Fruit fly (Drosophila melanogaster): ENCODE measurements around the gene CG9592.
A peak's percentile ranks its signal among the peaks of the same experiment; 100 is the strongest.

The CG9592 gene

DNA sequence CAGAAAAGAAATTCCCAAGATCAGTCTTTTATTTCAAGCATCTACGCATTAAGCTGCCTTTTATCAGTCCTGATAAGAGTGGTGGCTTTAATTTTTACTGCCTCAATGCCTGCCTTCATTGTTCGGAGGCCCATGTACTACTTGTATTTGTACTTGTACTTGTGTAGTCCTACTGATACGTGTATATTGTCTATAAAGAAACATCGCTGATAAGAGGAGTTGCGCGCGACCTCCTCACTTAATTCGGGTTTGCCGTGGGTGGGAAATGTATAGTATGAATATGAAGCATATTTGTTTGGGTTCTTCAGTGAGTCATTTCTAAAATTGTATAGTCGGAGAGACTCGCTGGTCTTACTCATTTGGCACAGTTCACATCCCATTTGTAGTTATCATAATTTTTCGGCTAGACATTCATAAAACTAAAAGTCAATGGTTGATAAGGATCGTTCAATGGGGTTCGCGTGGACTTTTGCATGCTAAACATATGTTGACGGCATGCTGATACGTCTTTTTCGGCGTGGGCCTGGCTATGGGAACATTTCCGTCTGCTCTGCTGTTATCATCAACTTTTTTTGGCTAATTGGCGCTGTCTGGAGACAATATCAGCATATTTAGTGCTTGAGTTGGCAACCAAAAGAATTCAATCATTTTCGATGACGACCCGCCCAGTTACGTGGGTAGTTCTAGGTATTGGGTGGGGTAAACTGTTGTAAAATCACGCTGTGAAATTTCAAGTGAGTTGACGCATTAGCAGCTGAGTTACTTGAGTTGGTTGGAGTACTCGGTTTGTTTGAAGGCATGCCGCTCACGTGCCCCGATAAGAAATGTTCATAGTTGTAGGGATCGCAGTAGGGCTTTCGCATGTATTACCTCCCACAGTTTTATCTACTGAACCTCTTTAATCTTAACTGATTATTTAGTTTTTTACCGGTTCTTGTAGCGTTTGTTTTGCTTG is 30.5 kb downstream of the CG9592 start (continued):
- TF ChIP-seq Blimp-1 (GFP tag; optimal IDR thresholded peaks at IDR 0.05) (no peak), Sry-δ (GFP tag; optimal IDR thresholded peaks at IDR 0.05) (no peak), CG1647 (GFP tag; optimal IDR thresholded peaks at IDR 0.05) (no peak), seq (GFP tag; IDR thresholded peaks at IDR 0.05) (no peak), Fer2 (tag; optimal IDR thresholded peaks at IDR 0.05) (no peak), Med (GFP tag) (peak; percentile 73), Pdp1 (GFP tag; optimal IDR thresholded peaks at IDR 0.05) (peak in 1 of 2 experiments; percentile 15), CG7987 (GFP tag; optimal IDR thresholded peaks at IDR 0.05) (peak; percentile 45), mirr (GFP tag; optimal IDR thresholded peaks at IDR 0.05) (peak; percentile 79), nmo (GFP tag; optimal IDR thresholded peaks at IDR 0.05) (no peak), unc-4 (GFP tag; IDR thresholded peaks at IDR 0.05; ENCODE audit: partially characterized antibody) (no peak), Dbx (GFP tag; IDR thresholded peaks at IDR 0.05) (no peak), kay (GFP tag; optimal IDR thresholded peaks at IDR 0.05) (peak; percentile 2), Hmx (GFP tag; optimal IDR thresholded peaks at IDR 0.05) (no peak), exex (tag; optimal IDR thresholded peaks at IDR 0.05) (peak; percentile 84), jing (GFP tag; optimal IDR thresholded peaks at IDR 0.05) (no peak), Tbp (GFP tag; optimal IDR thresholded peaks at IDR 0.05) (no peak), CG1602 (GFP tag; optimal IDR thresholded peaks at IDR 0.05) (no peak), ewg (GFP tag; optimal IDR thresholded peaks at IDR 0.05) (no peak), CG12155 (GFP tag; optimal IDR thresholded peaks at IDR 0.05) (no peak), pita (GFP tag; optimal IDR thresholded peaks at IDR 0.05) (no peak), CG42726 (GFP tag; IDR thresholded peaks at IDR 0.05; ENCODE audit: partially characterized antibody) (no peak), B-H1 (GFP tag; IDR thresholded peaks at IDR 0.05) (no peak), CG8359 (GFP tag; optimal IDR thresholded peaks at IDR 0.05; ENCODE audit: borderline replicate concordance) (no peak), grn (GFP tag; optimal IDR thresholded peaks at IDR 0.05) (peak; percentile 40), crol (GFP tag; IDR thresholded peaks at IDR 0.05) (no peak), Bdp1 (GFP tag; optimal IDR thresholded peaks at IDR 0.05) (no peak), Hr78 (GFP tag; optimal IDR thresholded peaks at IDR 0.05) (peak in 1 of 2 experiments; percentile 1), CG10543 (GFP tag; optimal IDR thresholded peaks at IDR 0.05) (peak; percentile 30), onecut (GFP tag; IDR thresholded peaks at IDR 0.05) (no peak), wek (GFP tag; optimal IDR thresholded peaks at IDR 0.05) (no peak), sug (tag; optimal IDR thresholded peaks at IDR 0.05) (peak; percentile 89), ab (GFP tag; optimal IDR thresholded peaks at IDR 0.05) (no peak), CG18011 (GFP tag; optimal IDR thresholded peaks at IDR 0.05) (no peak), lab (GFP tag; optimal IDR thresholded peaks at IDR 0.05) (peak; percentile 21), en (GFP tag; optimal IDR thresholded peaks at IDR 0.05) (no peak), sd (tag; optimal IDR thresholded peaks at IDR 0.05) (peak; percentile 82), NC2β (GFP tag; optimal IDR thresholded peaks at IDR 0.05) (no peak), Hey (tag; optimal IDR thresholded peaks at IDR 0.05) (peak; percentile 78), CG12219 (GFP tag; optimal IDR thresholded peaks at IDR 0.05) (no peak), chinmo (GFP tag; IDR thresholded peaks at IDR 0.05; ENCODE audit: partially characterized antibody) (0 out of 4 replicates have a peak, but pooled peaks have one; percentile 79), cwo (GFP tag; optimal IDR thresholded peaks at IDR 0.05) (peak; percentile 97), CG13123 (GFP tag; optimal IDR thresholded peaks at IDR 0.05) (no peak), Six4 (GFP tag; optimal IDR thresholded peaks at IDR 0.05) (no peak), Atf6 (GFP tag; IDR thresholded peaks at IDR 0.05) (0 out of 2 replicates have a peak, but pooled peaks have one; percentile 27), Rx (GFP tag; IDR thresholded peaks at IDR 0.05) (no peak), CG8290 (GFP tag; optimal IDR thresholded peaks at IDR 0.05) (no peak), CG8290 (tag; optimal IDR thresholded peaks at IDR 0.05) (no peak)

Measured in whole organism, embryonic.